Worm (Caenorhabditis elegans): Measurements from ENCODE around the gene nlp-49.

- TF ChIP-seq dao-5 (tag; optimal IDR thresholded peaks at IDR 0.05) (no peak), him-1 (tag; optimal IDR thresholded peaks at IDR 0.05) (no peak)
Measured at ce11 chrX:5901499-5901898, 3.0 kb upstream of the nlp-49 start.
